Worm (Caenorhabditis elegans) whole organism, mixed stage, embryonic: ENCODE results near the gene glr-5.

Experiments used
- ceh-43 ChIP-seq: fragments of 200-800 bp; sonication (Bioruptor generic); optimal IDR thresholded peaks from 2 replicates; lab custom pipeline; 2018; ENCODE audit warnings: mild to moderate bottlenecking, missing genetic modification characterization, moderate library complexity, missing compliant biosample characterization
- ceh-83 ChIP-seq: fragments of 200-800 bp; sonication (Bioruptor generic); optimal IDR thresholded peaks from 2 replicates; lab custom pipeline; 2018; ENCODE audit warnings: mild to moderate bottlenecking, missing genetic modification characterization, missing compliant biosample characterization
- cnd-1 ChIP-seq: fragments of 200-800 bp; sonication (Bioruptor generic); optimal IDR thresholded peaks from 2 replicates; lab custom pipeline; 2018; ENCODE audit warnings: mild to moderate bottlenecking, missing genetic modification characterization, missing compliant biosample characterization
- elt-3 ChIP-seq: fragments of 150-350 bp; optimal IDR thresholded peaks from 2 replicates; lab custom pipeline; 2014; ENCODE audit warnings: missing biosample characterization, missing genetic modification characterization
- hlh-1 ChIP-seq: fragments of 150-350 bp; optimal IDR thresholded peaks from 2 replicates; lab custom pipeline; 2014; ENCODE audit warnings: missing biosample characterization, missing genetic modification reagents, missing genetic modification characterization
- mab-5 ChIP-seq: fragments of 150-350 bp; optimal IDR thresholded peaks from 2 replicates; lab custom pipeline; 2014; ENCODE audit warnings: missing biosample characterization, missing genetic modification characterization
- mep-1 ChIP-seq: fragments of 150-350 bp; optimal IDR thresholded peaks from 2 replicates; lab custom pipeline; 2017; ENCODE audit warnings: missing biosample characterization, missing genetic modification reagents, missing genetic modification characterization, inconsistent platforms
- nhr-2 ChIP-seq: fragments of 150-350 bp; optimal IDR thresholded peaks from 2 replicates; lab custom pipeline; 2014; ENCODE audit warnings: missing biosample characterization, missing genetic modification characterization
- nhr-237 ChIP-seq: fragments of 150-350 bp; optimal IDR thresholded peaks from 2 replicates; lab custom pipeline; 2014; ENCODE audit warnings: missing biosample characterization, missing genetic modification characterization
- nhr-76 ChIP-seq: sonication (generic microtip); optimal IDR thresholded peaks from 2 replicates; lab custom pipeline; 2017; ENCODE audit warnings: missing biosample characterization, missing genetic modification characterization
- pha-4 ChIP-seq: fragments of 150-350 bp; optimal IDR thresholded peaks from 2 replicates; lab custom pipeline; 2018; ENCODE audit warnings: missing biosample characterization, missing genetic modification reagents, missing genetic modification characterization
- snpc-4 ChIP-seq: fragments of 150-350 bp; optimal IDR thresholded peaks from 2 replicates; lab custom pipeline; 2014; ENCODE audit warnings: missing biosample characterization, missing genetic modification characterization
- sptf-1 ChIP-seq: sonication (generic microtip); optimal IDR thresholded peaks from 2 replicates; lab custom pipeline; 2017; ENCODE audit warnings: mild to moderate bottlenecking, missing genetic modification characterization, moderate library complexity, missing compliant biosample characterization
- unc-39 ChIP-seq: fragments of 150-350 bp; optimal IDR thresholded peaks from 2 replicates; lab custom pipeline; 2014; ENCODE audit warnings: missing biosample characterization, missing genetic modification characterization

DNA sequence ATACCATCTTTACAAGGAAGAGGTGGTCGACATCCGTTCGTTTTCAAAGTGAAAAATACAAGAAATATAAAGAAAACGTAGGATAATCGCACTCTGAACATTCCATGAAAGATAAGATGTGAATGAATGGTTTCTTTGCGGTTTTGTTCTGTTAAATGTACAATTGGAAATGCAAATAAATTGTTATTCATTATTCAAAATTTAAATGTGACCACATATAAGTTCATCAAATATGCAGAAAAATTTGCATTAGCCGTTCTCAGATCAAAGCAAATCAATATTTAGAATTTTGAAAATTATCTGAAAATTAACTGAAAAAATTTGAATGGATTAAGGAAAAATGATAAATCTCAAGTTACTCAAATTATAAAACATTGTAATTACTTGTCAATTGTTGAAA, 4.4 kb upstream of the glr-5 start, which contains the start of gene ZC178.2:
- no peak for TF ChIP-seq sptf-1
- TF ChIP-seq ceh-83 (GFP tag; lab: Kevin White, UChicago), result no peak
- TF ChIP-seq hlh-1, result no peak
- TF ChIP-seq mab-5 (tag; lab: Kevin White, UChicago), result no peak
- TF ChIP-seq mep-1 (tag; lab: Kevin White, UChicago), result no peak
- no peak for TF ChIP-seq pha-4 (tag; lab: Kevin White, UChicago)
- no peak for TF ChIP-seq cnd-1
- no peak for TF ChIP-seq elt-3 (tag; lab: Kevin White, UChicago)
- TF ChIP-seq nhr-237, result no peak
- no peak for TF ChIP-seq snpc-4 (tag; lab: Kevin White, UChicago)
- no peak for TF ChIP-seq nhr-2 (tag; lab: Kevin White, UChicago)
- no peak for TF ChIP-seq ceh-43 (GFP tag; lab: Kevin White, UChicago)
- no peak for TF ChIP-seq nhr-76
- no peak for TF ChIP-seq unc-39 (tag; lab: Kevin White, UChicago)
